ENCODE assay signal across 5 fruit fly cellular contexts in the genomic region with DNA sequence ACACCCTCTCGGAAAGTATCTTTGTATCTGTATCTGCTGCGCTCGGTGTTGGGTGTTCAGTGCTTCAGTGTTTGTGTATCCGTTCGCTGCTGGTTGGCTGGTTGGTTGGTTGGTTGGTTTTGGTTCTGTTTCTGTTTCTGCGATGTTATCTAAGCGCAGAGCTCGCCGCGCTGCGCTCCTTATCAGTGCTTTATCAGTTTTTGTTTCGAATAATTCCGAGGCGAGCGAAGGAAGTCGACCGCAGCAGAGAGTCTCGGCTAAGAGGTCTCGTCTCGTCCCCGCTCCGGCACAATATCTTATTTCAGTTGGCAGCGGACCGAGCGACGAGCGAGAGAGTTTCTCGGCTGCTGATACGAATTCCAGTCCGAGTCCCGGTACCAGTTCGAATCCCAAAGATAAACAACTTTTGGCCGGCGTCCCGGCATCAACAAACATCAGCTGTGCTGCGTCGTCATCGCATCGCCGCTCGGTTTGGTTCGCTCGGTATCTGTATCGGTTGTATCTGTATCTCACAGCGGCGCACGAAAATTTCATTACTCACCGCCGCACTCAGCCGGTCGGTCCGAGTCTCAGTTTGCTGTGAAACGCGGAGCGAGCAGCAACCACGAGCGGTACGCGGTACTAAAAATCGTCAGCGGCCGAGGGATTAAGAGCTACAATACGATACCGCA.
TF ChIP-seq lines count a peak whose summit lies in the region.

No protein-coding gene starts in this region.

TF ChIP-seq in whole organism, adult, 20 proteins besides CTCF, POLR2A, EP300 and RAD21 (continued from another document):
- TF ChIP-seq cnc (optimal IDR thresholded peaks at IDR 0.05; lab: Kevin White, UChicago) (no peak), CG33017 (tag; optimal IDR thresholded peaks at IDR 0.05; lab: Kevin White, UChicago) (no peak), CG7101 (tag; optimal IDR thresholded peaks at IDR 0.05; lab: Kevin White, UChicago) (no peak)

TF ChIP-seq in whole organism, embryonic, 481 proteins besides CTCF, POLR2A, EP300 and RAD21 (continued from another document and continues in another):
- TF ChIP-seq gt (GFP tag; IDR thresholded peaks at IDR 0.05; lab: Robert Waterston, UW), result no peak
- no peak for TF ChIP-seq H15 (GFP tag; IDR thresholded peaks at IDR 0.05; lab: Robert Waterston, UW)
- no peak for TF ChIP-seq CG14441 (GFP tag; IDR thresholded peaks at IDR 0.05; lab: Robert Waterston, UW)
- no peak for TF ChIP-seq Six4 (GFP tag; optimal IDR thresholded peaks at IDR 0.05; lab: Kevin White, UChicago)
- no peak for TF ChIP-seq phol (tag; optimal IDR thresholded peaks at IDR 0.05; lab: Kevin White, UChicago)
- peak; percentile 63; the same call in 2 of the 3 replicates for TF ChIP-seq HLH4C (GFP tag; IDR thresholded peaks at IDR 0.05; lab: Robert Waterston, UW; ENCODE audit: partially characterized antibody)
- TF ChIP-seq ase (GFP tag; IDR thresholded peaks at IDR 0.05; lab: Robert Waterston, UW), result no peak
- no peak for TF ChIP-seq CG1832 (GFP tag; optimal IDR thresholded peaks at IDR 0.05; lab: Kevin White, UChicago)
- peak; percentile 56 for TF ChIP-seq Hmr (GFP tag; optimal IDR thresholded peaks at IDR 0.05; lab: Kevin White, UChicago)
- peak; percentile 88; the same call in 2 of the 3 replicates for TF ChIP-seq so (GFP tag; IDR thresholded peaks at IDR 0.05; lab: Robert Waterston, UW)
- TF ChIP-seq exex (tag; optimal IDR thresholded peaks at IDR 0.05; lab: Kevin White, UChicago), result peak; percentile 77
- TF ChIP-seq CrebB (tag; optimal IDR thresholded peaks at IDR 0.05; lab: Kevin White, UChicago), result peak; percentile 14
- TF ChIP-seq YL-1 (GFP tag; optimal IDR thresholded peaks at IDR 0.05; lab: Kevin White, UChicago), result no peak
- no peak; the same call in 2 of the 3 replicates for TF ChIP-seq gce (GFP tag; IDR thresholded peaks at IDR 0.05; lab: Robert Waterston, UW)
- no peak for TF ChIP-seq sc (optimal IDR thresholded peaks at IDR 0.05; lab: Kevin White, UChicago)
- TF ChIP-seq sc (GFP tag; optimal IDR thresholded peaks at IDR 0.05; lab: Kevin White, UChicago), result no peak
- TF ChIP-seq seq (GFP tag; IDR thresholded peaks at IDR 0.05; lab: Robert Waterston, UW), result no peak
- TF ChIP-seq CG6254 (GFP tag; optimal IDR thresholded peaks at IDR 0.05; lab: Kevin White, UChicago), result peak; percentile 25
- no peak for TF ChIP-seq Dip2 (GFP tag; IDR thresholded peaks at IDR 0.05; lab: Robert Waterston, UW)
- peak; percentile 61 for TF ChIP-seq HLHmδ (GFP tag; optimal IDR thresholded peaks at IDR 0.05; lab: Kevin White, UChicago)
- TF ChIP-seq CG15479 (GFP tag; optimal IDR thresholded peaks at IDR 0.05; lab: Kevin White, UChicago), result peak; percentile 78
- TF ChIP-seq Stat92E (GFP tag; optimal IDR thresholded peaks at IDR 0.05; lab: Kevin White, UChicago), result peak in 1 of 3 experiments; percentile 20
- no peak for TF ChIP-seq CG2875 (GFP tag; optimal IDR thresholded peaks at IDR 0.05; lab: Kevin White, UChicago)
- no peak for TF ChIP-seq CG8281 (tag; optimal IDR thresholded peaks at IDR 0.05; lab: Kevin White, UChicago)
- TF ChIP-seq CG6272 (GFP tag; IDR thresholded peaks at IDR 0.05; lab: Robert Waterston, UW), result no peak
- TF ChIP-seq CHES-1-like (GFP tag; optimal IDR thresholded peaks at IDR 0.05; lab: Kevin White, UChicago), result peak; percentile 71
- peak; percentile 26 for TF ChIP-seq Atf-2 (GFP tag; optimal IDR thresholded peaks at IDR 0.05; lab: Kevin White, UChicago)
- TF ChIP-seq CG12236 (GFP tag; optimal IDR thresholded peaks at IDR 0.05; lab: Kevin White, UChicago), result peak; percentile 13
- TF ChIP-seq Camta (GFP tag; optimal IDR thresholded peaks at IDR 0.05; lab: Kevin White, UChicago), result peak; percentile 1
- no peak for TF ChIP-seq tll (GFP tag; optimal IDR thresholded peaks at IDR 0.05; lab: Kevin White, UChicago)

TF ChIP-seq in whole organism, prepupa, 60 proteins besides CTCF, POLR2A, EP300 and RAD21 (continued from another document and continues in another):
- TF ChIP-seq Gug (GFP tag; IDR thresholded peaks at IDR 0.05; lab: Robert Waterston, UW) (no peak), CG6163 (GFP tag; IDR thresholded peaks at IDR 0.05; lab: Robert Waterston, UW) (peak; percentile 31), CG9139 (GFP tag; optimal IDR thresholded peaks at IDR 0.05; lab: Kevin White, UChicago) (peak; percentile 34), Eip78C (GFP tag; lab: Kevin White, UChicago) (peak; percentile 55), fkh (GFP tag; optimal IDR thresholded peaks at IDR 0.05; lab: Kevin White, UChicago) (peak; percentile 93), CG31627 (GFP tag; optimal IDR thresholded peaks at IDR 0.05; lab: Kevin White, UChicago) (no peak), acj6 (GFP tag; optimal IDR thresholded peaks at IDR 0.05; lab: Kevin White, UChicago) (no peak), Eip93F (GFP tag; optimal IDR thresholded peaks at IDR 0.05; lab: Kevin White, UChicago) (no peak), CG6808 (GFP tag; optimal IDR thresholded peaks at IDR 0.05; lab: Kevin White, UChicago) (no peak), dsx (GFP tag; optimal IDR thresholded peaks at IDR 0.05; lab: Kevin White, UChicago; ENCODE audit: poor library complexity, severe bottlenecking) (no peak), topi (GFP tag; optimal IDR thresholded peaks at IDR 0.05; lab: Kevin White, UChicago) (peak; percentile 27), CG11294 (GFP tag; IDR thresholded peaks at IDR 0.05; lab: Robert Waterston, UW) (no peak), achi (GFP tag; optimal IDR thresholded peaks at IDR 0.05; lab: Kevin White, UChicago) (peak; percentile 8), CG16779 (tag; optimal IDR thresholded peaks at IDR 0.05; lab: Kevin White, UChicago) (peak; percentile 36), Sox14 (GFP tag; optimal IDR thresholded peaks at IDR 0.05; lab: Kevin White, UChicago) (peak; percentile 40), CG3919 (GFP tag; optimal IDR thresholded peaks at IDR 0.05; lab: Kevin White, UChicago) (peak; percentile 21), CG34406 (GFP tag; optimal IDR thresholded peaks at IDR 0.05; lab: Kevin White, UChicago) (peak; percentile 19), CG15336 (GFP tag; IDR thresholded peaks at IDR 0.05; lab: Robert Waterston, UW) (peak; percentile 27; the same call in 1 of the 2 replicates), esn (GFP tag; optimal IDR thresholded peaks at IDR 0.05; lab: Kevin White, UChicago) (no peak), fd59A (GFP tag; optimal IDR thresholded peaks at IDR 0.05; lab: Kevin White, UChicago) (no peak), Ets21C (GFP tag; optimal IDR thresholded peaks at IDR 0.05; lab: Kevin White, UChicago) (no peak), CG7368 (GFP tag; optimal IDR thresholded peaks at IDR 0.05; lab: Kevin White, UChicago) (no peak), CG3032 (tag; optimal IDR thresholded peaks at IDR 0.05; lab: Kevin White, UChicago) (no peak), Met (GFP tag; optimal IDR thresholded peaks at IDR 0.05; lab: Kevin White, UChicago) (peak; percentile 12), pdm3 (GFP tag; optimal IDR thresholded peaks at IDR 0.05; lab: Kevin White, UChicago) (no peak), eg (GFP tag; IDR thresholded peaks at IDR 0.05; lab: Robert Waterston, UW) (peak; percentile 51; the same call in 1 of the 3 replicates), CG11762 (GFP tag; optimal IDR thresholded peaks at IDR 0.05; lab: Kevin White, UChicago; ENCODE audit: insufficient read depth) (no peak), ss (GFP tag; optimal IDR thresholded peaks at IDR 0.05; lab: Kevin White, UChicago) (peak; percentile 21 to 51), Eip75B (GFP tag; optimal IDR thresholded peaks at IDR 0.05; lab: Kevin White, UChicago) (peak; percentile 43), net (GFP tag; optimal IDR thresholded peaks at IDR 0.05; lab: Kevin White, UChicago) (peak; percentile 34), Hr38 (GFP tag; optimal IDR thresholded peaks at IDR 0.05; lab: Kevin White, UChicago) (no peak), cyc (GFP tag; optimal IDR thresholded peaks at IDR 0.05; lab: Kevin White, UChicago) (no peak)

TF ChIP-seq in whole organism, pupa, 21 proteins besides CTCF, POLR2A, EP300 and RAD21 (continued from another document):
- TF ChIP-seq D1 (tag; optimal IDR thresholded peaks at IDR 0.05; lab: Kevin White, UChicago), result no peak
- peak; percentile 42 for TF ChIP-seq Pif1A (GFP tag; optimal IDR thresholded peaks at IDR 0.05; lab: Kevin White, UChicago)

TF ChIP-seq in whole organism, wandering third instar larva, 38 proteins besides CTCF, POLR2A, EP300 and RAD21 (continued from another document):
- no peak for TF ChIP-seq Rel (GFP tag; optimal IDR thresholded peaks at IDR 0.05; lab: Kevin White, UChicago)
- TF ChIP-seq Rel (tag; optimal IDR thresholded peaks at IDR 0.05; lab: Kevin White, UChicago), result peak; percentile 47
- TF ChIP-seq Dif (GFP tag; optimal IDR thresholded peaks at IDR 0.05; lab: Kevin White, UChicago; ENCODE audit: partially characterized antibody), result peak; percentile 55
- peak; percentile 26 for TF ChIP-seq fru (GFP tag; optimal IDR thresholded peaks at IDR 0.05; lab: Kevin White, UChicago)
- peak; percentile 65 for TF ChIP-seq brk (GFP tag; optimal IDR thresholded peaks at IDR 0.05; lab: Kevin White, UChicago)
- no peak for TF ChIP-seq pan (optimal IDR thresholded peaks at IDR 0.05; lab: Kevin White, UChicago)
